Worm (Caenorhabditis elegans) whole organism, young adult: ENCODE data around the gene trm-1.

ENCODE experiments used
- B0035.1 ChIP-seq: sonication (generic microtip); optimal IDR thresholded peaks from 2 replicates; lab custom pipeline; 2016; ENCODE audit warnings: missing genetic modification characterization, mild to moderate bottlenecking, missing compliant biosample characterization, missing genotype, missing genetic modification reagents
- C06A6.2 ChIP-seq: fragments of 200-800 bp; sonication (Bioruptor generic); conservative IDR thresholded peaks from 2 replicates; pipeline ENCODE4 v1.3.6; 2022; ENCODE audit warnings: missing genetic modification characterization, missing compliant biosample characterization
- D2030.7 ChIP-seq: fragments of 200-800 bp; sonication (Bioruptor generic); IDR thresholded peaks from 2 replicates; pipeline ENCODE4 v1.3.6; 2022; ENCODE audit warnings: missing genetic modification reagents, missing genetic modification characterization, missing compliant biosample characterization
- F10E7.11 ChIP-seq: sonication (generic microtip); optimal IDR thresholded peaks from 2 replicates; lab custom pipeline; 2017; ENCODE audit warnings: mild to moderate bottlenecking, missing genetic modification characterization, moderate library complexity, missing compliant biosample characterization
- F55B11.4 ChIP-seq: sonication (generic microtip); optimal IDR thresholded peaks from 2 replicates; lab custom pipeline; 2016; ENCODE audit warnings: missing compliant biosample characterization, missing genetic modification characterization, borderline replicate concordance; ENCODE audit not compliant: insufficient read depth
- F57C9.4 ChIP-seq: sonication (generic microtip); optimal IDR thresholded peaks from 2 replicates; lab custom pipeline; 2017; ENCODE audit warnings: mild to moderate bottlenecking, missing genetic modification characterization, missing compliant biosample characterization
- T26A5.8 ChIP-seq: sonication (generic microtip); optimal IDR thresholded peaks from 2 replicates; lab custom pipeline; 2016; ENCODE audit warnings: missing genetic modification characterization, missing compliant biosample characterization
- Y67H2A.10 ChIP-seq: fragments of 200-800 bp; sonication (Bioruptor generic); conservative IDR thresholded peaks from 2 replicates; pipeline ENCODE4 v1.3.6; 2022; ENCODE audit warnings: missing genetic modification reagents, missing genetic modification characterization, missing compliant biosample characterization
- ama-1 ChIP-seq, 3 experiments: fragments of 150-350 bp in 1 of 3; sonication (generic microtip) in 2 of 3; optimal IDR thresholded peaks; 2 replicates each; lab custom pipeline; 2014 to 2018; ENCODE audit warnings: missing biosample characterization in 2 of 3, missing genetic modification characterization in 2 of 3, missing genetic modification reagents in 2 of 3
- aptf-3 ChIP-seq: fragments of 200-800 bp; sonication (Bioruptor generic); IDR thresholded peaks from 2 replicates; pipeline ENCODE4 v1.3.6; 2022; ENCODE audit warnings: missing genetic modification characterization, missing compliant biosample characterization
- attf-6 ChIP-seq: fragments of 200-800 bp; sonication (Bioruptor generic); IDR thresholded peaks from 2 replicates; pipeline ENCODE4 v1.3.6; 2022; ENCODE audit warnings: missing genetic modification reagents, missing genetic modification characterization, missing compliant biosample characterization
- ceh-27 ChIP-seq: fragments of 200-800 bp; sonication (Bioruptor generic); optimal IDR thresholded peaks from 2 replicates; lab custom pipeline; 2018; ENCODE audit warnings: mild to moderate bottlenecking, missing genetic modification characterization, moderate library complexity, missing compliant biosample characterization
- ceh-40 ChIP-seq: fragments of 200-800 bp; sonication (Bioruptor generic); IDR thresholded peaks from 2 replicates; pipeline ENCODE4 v1.3.6; 2022; ENCODE audit warnings: missing genetic modification characterization, missing compliant biosample characterization
- ceh-58 ChIP-seq: fragments of 200-800 bp; sonication (Bioruptor generic); IDR thresholded peaks from 2 replicates; pipeline ENCODE4 v1.3.6; 2022; ENCODE audit warnings: missing genetic modification characterization, missing compliant biosample characterization
- efl-1 ChIP-seq: fragments of 150-350 bp; optimal IDR thresholded peaks from 2 replicates; lab custom pipeline; 2014; ENCODE audit warnings: missing biosample characterization, missing genetic modification reagents, missing genetic modification characterization
- egrh-3 ChIP-seq: fragments of 200-800 bp; sonication (Bioruptor generic); IDR thresholded peaks from 2 replicates; pipeline ENCODE4 v1.3.6; 2022; ENCODE audit warnings: missing genetic modification reagents, missing genetic modification characterization, missing compliant biosample characterization
- ekl-4 ChIP-seq: fragments of 200-800 bp; sonication (Bioruptor generic); IDR thresholded peaks from 2 replicates; pipeline ENCODE4 v1.3.6; 2022; ENCODE audit warnings: missing genetic modification reagents, missing genetic modification characterization, missing compliant biosample characterization
- ets-4 ChIP-seq: fragments of 200-800 bp; sonication (Bioruptor generic); optimal IDR thresholded peaks from 2 replicates; lab custom pipeline; 2018; ENCODE audit warnings: mild to moderate bottlenecking, missing genetic modification characterization, missing compliant biosample characterization
- fkh-3 ChIP-seq: sonication (generic microtip); optimal IDR thresholded peaks from 2 replicates; lab custom pipeline; 2016; ENCODE audit warnings: mild to moderate bottlenecking, missing genetic modification characterization, missing compliant biosample characterization
- hsf-1 ChIP-seq: fragments of 200-800 bp; sonication (Bioruptor generic); IDR thresholded peaks from 2 replicates; pipeline ENCODE4 v1.3.6; 2022; ENCODE audit warnings: missing genetic modification reagents, missing genetic modification characterization, missing compliant biosample characterization
- lag-1 ChIP-seq: fragments of 200-800 bp; sonication (Bioruptor generic); IDR thresholded peaks from 2 replicates; pipeline ENCODE4 v1.3.6; 2022; ENCODE audit warnings: missing genetic modification reagents, missing genetic modification characterization, missing compliant biosample characterization
- let-526 ChIP-seq: fragments of 200-800 bp; sonication (Bioruptor generic); IDR thresholded peaks from 2 replicates; pipeline ENCODE4 v1.3.6; 2022; ENCODE audit warnings: missing genetic modification reagents, missing genetic modification characterization, missing compliant biosample characterization
- lin-26 ChIP-seq: fragments of 200-800 bp; sonication (Bioruptor generic); IDR thresholded peaks from 2 replicates; pipeline ENCODE4 v1.3.6; 2022; ENCODE audit warnings: missing genetic modification reagents, missing genetic modification characterization, missing compliant biosample characterization
- lsy-27 ChIP-seq: sonication (generic microtip); optimal IDR thresholded peaks from 2 replicates; lab custom pipeline; 2017; ENCODE audit warnings: missing genetic modification characterization, mild to moderate bottlenecking, missing compliant biosample characterization, antibody characterized with exemption, missing genotype, borderline replicate concordance; ENCODE audit not compliant: insufficient read depth
- mcd-1 ChIP-seq: fragments of 200-800 bp; sonication (Bioruptor generic); IDR thresholded peaks from 2 replicates; pipeline ENCODE4 v1.3.6; 2022; ENCODE audit warnings: missing genetic modification reagents, missing genetic modification characterization, missing compliant biosample characterization
- nfya-1 ChIP-seq: sonication (generic microtip); optimal IDR thresholded peaks from 2 replicates; lab custom pipeline; 2017; ENCODE audit warnings: antibody characterized with exemption, missing compliant biosample characterization, missing genetic modification characterization, borderline replicate concordance; ENCODE audit not compliant: insufficient read depth
- nhr-27 ChIP-seq: fragments of 200-800 bp; sonication (Bioruptor generic); optimal IDR thresholded peaks from 2 replicates; lab custom pipeline; 2018; ENCODE audit warnings: mild to moderate bottlenecking, missing genetic modification characterization, moderate library complexity, missing compliant biosample characterization
- rec-8 ChIP-seq, 2 experiments: sonication (generic microtip); optimal IDR thresholded peaks; 2 replicates each; lab custom pipeline; 2016; ENCODE audit warnings: mild to moderate bottlenecking in 2 of 2, missing genetic modification characterization in 2 of 2, missing genetic modification reagents in 2 of 2, missing genotype in 2 of 2, missing biosample characterization in 1 of 2, missing compliant biosample characterization in 1 of 2, moderate library complexity in 1 of 2
- repo-1 ChIP-seq: sonication (generic microtip); optimal IDR thresholded peaks from 2 replicates; lab custom pipeline; 2017; ENCODE audit warnings: mild to moderate bottlenecking, missing genetic modification characterization, missing compliant biosample characterization
- sea-2 ChIP-seq: fragments of 200-800 bp; sonication (Bioruptor generic); IDR thresholded peaks from 2 replicates; pipeline ENCODE4 v1.3.6; 2022; ENCODE audit warnings: missing genetic modification characterization, missing compliant biosample characterization
- snpc-3.4 ChIP-seq: sonication (generic microtip); optimal IDR thresholded peaks from 2 replicates; lab custom pipeline; 2017; ENCODE audit warnings: missing genetic modification characterization, mild to moderate bottlenecking, missing compliant biosample characterization, antibody characterized with exemption, moderate library complexity, missing genotype, missing genetic modification reagents
- snpc-4 ChIP-seq, 5 experiments: fragments of 150-350 bp in 1 of 5; sonication (generic microtip) in 4 of 5; optimal IDR thresholded peaks; 2 replicates each; lab custom pipeline; 2014 to 2018; ENCODE audit warnings: missing genetic modification characterization in 5 of 5, missing biosample characterization in 3 of 5, antibody characterized with exemption in 2 of 5, mild to moderate bottlenecking in 2 of 5, missing compliant biosample characterization in 2 of 5, missing genotype in 2 of 5, moderate library complexity in 2 of 5, missing genetic modification reagents in 1 of 5
- sptf-2 ChIP-seq: fragments of 200-800 bp; sonication (Bioruptor generic); optimal IDR thresholded peaks from 2 replicates; lab custom pipeline; 2018; ENCODE audit warnings: mild to moderate bottlenecking, missing genetic modification characterization, missing compliant biosample characterization
- tlf-1 ChIP-seq: fragments of 200-800 bp; sonication (Bioruptor generic); optimal IDR thresholded peaks from 2 replicates; lab custom pipeline; 2018; ENCODE audit warnings: mild to moderate bottlenecking, missing genetic modification characterization, missing compliant biosample characterization
- unc-130 ChIP-seq: sonication (generic microtip); optimal IDR thresholded peaks from 2 replicates; lab custom pipeline; 2016; ENCODE audit warnings: missing genetic modification reagents, missing genetic modification characterization, missing compliant biosample characterization
- ztf-6 ChIP-seq: fragments of 200-800 bp; sonication (Bioruptor generic); IDR thresholded peaks from 2 replicates; pipeline ENCODE4 v1.3.6; 2022; ENCODE audit warnings: missing genetic modification reagents, missing genetic modification characterization, missing compliant biosample characterization

The trm-1 gene

ce11 chrV:14155150-14155549 lies 30.3 kb downstream of the trm-1 start:
- TF ChIP-seq hsf-1 (GFP tag; lab: Robert Waterston, UW): peak; percentile 94
- TF ChIP-seq, all 124 proteins: peak for 1; not testable (repeated sequence) for 123

ce11 chrV:14153615-14154014 lies 31.8 kb downstream of the trm-1 start:
- no peak for TF ChIP-seq attf-6 (GFP tag; lab: Robert Waterston, UW)

- no peak for TF ChIP-seq unc-130 (GFP tag; lab: Kevin White, UChicago)
- TF ChIP-seq lag-1 (GFP tag; lab: Robert Waterston, UW): no peak
- no peak for TF ChIP-seq B0035.1 (tag; lab: Kevin White, UChicago)
- no peak for TF ChIP-seq ama-1 (optimal IDR thresholded peaks at IDR 0.05; lab: Kevin White, UChicago)
- no peak for TF ChIP-seq ama-1 (GFP tag; optimal IDR thresholded peaks at IDR 0.05; lab: Kevin White, UChicago)
- TF ChIP-seq F10E7.11 (tag; lab: Kevin White, UChicago): no peak
- no peak for TF ChIP-seq efl-1
- no peak for TF ChIP-seq nhr-27 (tag; lab: Kevin White, UChicago)
- TF ChIP-seq repo-1 (tag; lab: Kevin White, UChicago): no peak
- no peak for TF ChIP-seq fkh-3 (tag; lab: Kevin White, UChicago)
- no peak for TF ChIP-seq mcd-1 (GFP tag; lab: Robert Waterston, UW)
- TF ChIP-seq ets-4 (GFP tag; lab: Kevin White, UChicago): no peak
- TF ChIP-seq snpc-4 (GFP tag; optimal IDR thresholded peaks at IDR 0.05; lab: Kevin White, UChicago): no peak
- no peak for TF ChIP-seq snpc-4 (tag; optimal IDR thresholded peaks at IDR 0.05; lab: Kevin White, UChicago)
- TF ChIP-seq lsy-27 (tag; lab: Kevin White, UChicago): no peak
- no peak for TF ChIP-seq ceh-27 (GFP tag; lab: Kevin White, UChicago)
- TF ChIP-seq ceh-40 (GFP tag; lab: Robert Waterston, UW): no peak
- no peak for TF ChIP-seq egrh-3 (GFP tag; lab: Robert Waterston, UW)
- TF ChIP-seq sptf-2: no peak
- TF ChIP-seq D2030.7 (GFP tag; lab: Robert Waterston, UW): no peak
- TF ChIP-seq, all 124 proteins: peak for 0
These were observed 34.4 kb downstream of the trm-1 start for ce11 chrV:14150966-14151365.

ce11 chrV:14149125-14149524 lies 36.3 kb downstream of the trm-1 start:
- TF ChIP-seq nfya-1 (tag; lab: Kevin White, UChicago) (no peak), sea-2 (GFP tag; lab: Robert Waterston, UW) (no peak), ama-1 (optimal IDR thresholded peaks at IDR 0.05; lab: Kevin White, UChicago) (no peak), ama-1 (GFP tag; optimal IDR thresholded peaks at IDR 0.05; lab: Kevin White, UChicago) (no peak), snpc-3.4 (tag; lab: Kevin White, UChicago) (no peak), let-526 (GFP tag; lab: Robert Waterston, UW) (no peak), C06A6.2 (no peak), tlf-1 (GFP tag; lab: Kevin White, UChicago) (no peak), ztf-6 (no peak), efl-1 (no peak), aptf-3 (no peak), ekl-4 (GFP tag; lab: Robert Waterston, UW) (no peak), F55B11.4 (tag; lab: Kevin White, UChicago) (no peak), rec-8 (tag; optimal IDR thresholded peaks at IDR 0.05; lab: Kevin White, UChicago) (no peak), lin-26 (no peak), T26A5.8 (tag; lab: Kevin White, UChicago) (no peak), F57C9.4 (tag; lab: Kevin White, UChicago) (no peak), ceh-58 (GFP tag; lab: Robert Waterston, UW) (no peak), Y67H2A.10 (GFP tag; lab: Robert Waterston, UW) (no peak)
